Fruit fly (Drosophila melanogaster) whole organism, adult: ENCODE results near the gene Kr-h1.
A peak's percentile ranks its signal among the peaks of the same experiment; 100 is the strongest.

Source experiments
- CG11617 ChIP-seq: fragments of 200-800 bp; sonication (Bioruptor generic); optimal IDR thresholded peaks from 2 replicates; lab custom pipeline; 2017; ENCODE audit warnings: mild to moderate bottlenecking, missing biosample characterization, missing genetic modification reagents, missing genetic modification characterization
- CG14711 ChIP-seq: fragments of 200-800 bp; sonication (Bioruptor generic); optimal IDR thresholded peaks from 2 replicates; lab custom pipeline; 2018; ENCODE audit warnings: missing biosample characterization, mild to moderate bottlenecking, missing genetic modification characterization, moderate library complexity
- CG1620 ChIP-seq: fragments of 200-800 bp; sonication (Bioruptor generic); optimal IDR thresholded peaks from 2 replicates; lab custom pipeline; 2016; ENCODE audit warnings: missing biosample characterization, missing genetic modification characterization
- CG33017 ChIP-seq: fragments of 200-800 bp; sonication (Bioruptor generic); optimal IDR thresholded peaks from 2 replicates; lab custom pipeline; 2018; ENCODE audit warnings: missing biosample characterization, mild to moderate bottlenecking, missing genetic modification characterization, moderate library complexity
- Clk ChIP-seq: fragments of 200-800 bp; sonication (Bioruptor generic); optimal IDR thresholded peaks from 2 replicates; lab custom pipeline; 2017; ENCODE audit warnings: missing biosample characterization, missing genetic modification characterization
- Crg-1 ChIP-seq: fragments of 200-800 bp; sonication (Bioruptor generic); optimal IDR thresholded peaks from 2 replicates; lab custom pipeline; 2016; ENCODE audit warnings: missing biosample characterization, missing genetic modification characterization

DNA sequence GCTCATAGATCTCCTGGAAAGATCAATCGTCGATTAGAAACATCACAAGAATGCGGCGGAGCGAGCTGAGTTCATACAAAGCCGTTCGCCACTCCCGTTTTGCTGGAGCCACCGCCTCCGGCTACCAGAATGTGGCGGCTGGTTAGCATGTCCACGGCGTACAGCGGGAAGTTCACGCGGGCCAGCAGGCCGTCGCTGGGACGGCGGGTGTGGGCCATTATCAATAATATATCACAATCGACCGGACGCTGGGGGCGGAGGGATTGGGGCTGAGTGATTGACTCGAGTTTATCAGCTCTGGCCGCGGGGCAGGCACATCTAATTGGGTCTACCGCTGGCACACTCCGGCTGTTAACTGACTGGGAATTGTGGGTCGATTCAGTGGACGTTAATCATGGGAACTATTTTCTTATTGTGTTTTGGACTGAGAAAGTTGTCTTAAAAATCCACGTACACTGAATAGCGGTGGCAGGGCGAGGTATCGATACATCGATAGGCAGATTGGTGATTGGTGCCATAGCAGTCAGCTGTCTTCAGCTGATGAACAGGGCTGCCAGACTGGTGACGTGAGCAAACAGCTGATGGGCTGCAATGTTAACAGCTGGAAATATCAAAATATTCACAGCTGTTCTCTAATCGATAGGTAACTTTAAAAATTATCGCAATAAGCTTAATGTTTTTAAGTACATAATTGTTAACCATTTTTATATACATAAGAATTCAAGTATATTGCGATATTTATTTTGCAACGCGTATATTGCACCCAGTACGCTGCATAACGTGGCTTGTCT lies 16.3 kb downstream of the Kr-h1 start, which contains the start of gene CG9175:
- peak; percentile 48 for TF ChIP-seq CG33017 (tag; lab: Kevin White, UChicago)
- TF ChIP-seq CG14711 = no peak
- TF ChIP-seq Crg-1 (GFP tag; lab: Kevin White, UChicago) = no peak
- peak; percentile 52 for TF ChIP-seq CG1620 (GFP tag; lab: Kevin White, UChicago)
- TF ChIP-seq Clk = no peak
- peak; percentile 36 for TF ChIP-seq CG11617 (GFP tag; lab: Kevin White, UChicago)
